Worm (Caenorhabditis elegans): Measurements from ENCODE around the gene K11D12.6.

- TF ChIP-seq snpc-4 (GFP tag; optimal IDR thresholded peaks at IDR 0.05) = no peak
- no peak for TF ChIP-seq snpc-4 (tag; optimal IDR thresholded peaks at IDR 0.05)
- TF ChIP-seq dox-1 (GFP tag; IDR thresholded peaks at IDR 0.05) = no peak
- TF ChIP-seq chd-7 (tag; optimal IDR thresholded peaks at IDR 0.05) = no peak
Observed at ce11 chrV:5046558-5046957, 11.6 kb upstream of the K11D12.6 start.
